Worm (Caenorhabditis elegans) whole organism, young adult: ENCODE data around the gene egg-2.

Source experiments
- B0019.2 ChIP-seq: fragments of 200-800 bp; sonication (Bioruptor generic); conservative IDR thresholded peaks from 2 replicates; pipeline ENCODE4 v1.3.6; 2022; ENCODE audit warnings: missing genetic modification reagents, missing genetic modification characterization, missing compliant biosample characterization
- B0035.1 ChIP-seq: sonication (generic microtip); optimal IDR thresholded peaks from 2 replicates; lab custom pipeline; 2016; ENCODE audit warnings: missing genetic modification characterization, mild to moderate bottlenecking, missing compliant biosample characterization, missing genotype, missing genetic modification reagents
- C17E4.6 ChIP-seq: fragments of 200-800 bp; sonication (Bioruptor generic); IDR thresholded peaks from 2 replicates; pipeline ENCODE4 v1.3.6; 2022; ENCODE audit warnings: missing genetic modification reagents, missing genetic modification characterization, missing compliant biosample characterization
- D2030.7 ChIP-seq: fragments of 200-800 bp; sonication (Bioruptor generic); IDR thresholded peaks from 2 replicates; pipeline ENCODE4 v1.3.6; 2022; ENCODE audit warnings: missing genetic modification reagents, missing genetic modification characterization, missing compliant biosample characterization
- F10E7.11 ChIP-seq: sonication (generic microtip); optimal IDR thresholded peaks from 2 replicates; lab custom pipeline; 2017; ENCODE audit warnings: mild to moderate bottlenecking, missing genetic modification characterization, moderate library complexity, missing compliant biosample characterization
- F33H1.4 ChIP-seq: fragments of 200-800 bp; sonication (Bioruptor generic); IDR thresholded peaks from 2 replicates; pipeline ENCODE4 v1.3.6; 2022; ENCODE audit warnings: missing genetic modification reagents, missing genetic modification characterization, missing compliant biosample characterization
- F39B2.1 ChIP-seq: fragments of 200-800 bp; sonication (Bioruptor generic); IDR thresholded peaks from 2 replicates; pipeline ENCODE4 v1.3.6; 2022; ENCODE audit warnings: missing genetic modification reagents, missing genetic modification characterization, missing compliant biosample characterization
- F57A8.1 ChIP-seq: fragments of 200-800 bp; sonication (Bioruptor generic); optimal IDR thresholded peaks from 2 replicates; lab custom pipeline; 2018; ENCODE audit warnings: mild to moderate bottlenecking, missing genetic modification characterization, moderate library complexity, missing compliant biosample characterization
- F57C9.4 ChIP-seq: sonication (generic microtip); optimal IDR thresholded peaks from 2 replicates; lab custom pipeline; 2017; ENCODE audit warnings: mild to moderate bottlenecking, missing genetic modification characterization, missing compliant biosample characterization
- Y53G8AR.9 ChIP-seq: fragments of 200-800 bp; sonication (Bioruptor generic); conservative IDR thresholded peaks from 2 replicates; pipeline ENCODE4 v1.3.6; 2022; ENCODE audit warnings: missing genetic modification reagents, missing genetic modification characterization, missing compliant biosample characterization
- Y67H2A.10 ChIP-seq: fragments of 200-800 bp; sonication (Bioruptor generic); conservative IDR thresholded peaks from 2 replicates; pipeline ENCODE4 v1.3.6; 2022; ENCODE audit warnings: missing genetic modification reagents, missing genetic modification characterization, missing compliant biosample characterization
- aptf-3 ChIP-seq: fragments of 200-800 bp; sonication (Bioruptor generic); IDR thresholded peaks from 2 replicates; pipeline ENCODE4 v1.3.6; 2022; ENCODE audit warnings: missing genetic modification characterization, missing compliant biosample characterization
- attf-3 ChIP-seq: fragments of 200-800 bp; sonication (Bioruptor generic); conservative IDR thresholded peaks from 2 replicates; pipeline ENCODE4 v1.3.6; 2022; ENCODE audit warnings: missing genetic modification reagents, missing genetic modification characterization, missing compliant biosample characterization
- attf-5 ChIP-seq: fragments of 200-800 bp; sonication (Bioruptor generic); optimal IDR thresholded peaks from 2 replicates; lab custom pipeline; 2018; ENCODE audit warnings: mild to moderate bottlenecking, missing genetic modification characterization, missing compliant biosample characterization
- attf-6 ChIP-seq: fragments of 200-800 bp; sonication (Bioruptor generic); IDR thresholded peaks from 2 replicates; pipeline ENCODE4 v1.3.6; 2022; ENCODE audit warnings: missing genetic modification reagents, missing genetic modification characterization, missing compliant biosample characterization
- bed-2 ChIP-seq: fragments of 200-800 bp; sonication (Bioruptor generic); IDR thresholded peaks from 2 replicates; pipeline ENCODE4 v1.3.6; 2022; ENCODE audit warnings: missing genetic modification reagents, missing genetic modification characterization, missing compliant biosample characterization
- ccch-3 ChIP-seq: fragments of 200-800 bp; sonication (Bioruptor generic); optimal IDR thresholded peaks from 2 replicates; lab custom pipeline; 2018; ENCODE audit warnings: mild to moderate bottlenecking, missing genetic modification characterization, missing compliant biosample characterization
- cebp-2 ChIP-seq: fragments of 200-800 bp; sonication (Bioruptor generic); IDR thresholded peaks from 2 replicates; pipeline ENCODE4 v1.3.6; 2022; ENCODE audit warnings: missing genetic modification characterization, missing compliant biosample characterization
- ceh-40 ChIP-seq: fragments of 200-800 bp; sonication (Bioruptor generic); IDR thresholded peaks from 2 replicates; pipeline ENCODE4 v1.3.6; 2022; ENCODE audit warnings: missing genetic modification characterization, missing compliant biosample characterization
- ceh-58 ChIP-seq: fragments of 200-800 bp; sonication (Bioruptor generic); IDR thresholded peaks from 2 replicates; pipeline ENCODE4 v1.3.6; 2022; ENCODE audit warnings: missing genetic modification characterization, missing compliant biosample characterization
- ceh-79 ChIP-seq: sonication (generic microtip); optimal IDR thresholded peaks from 2 replicates; lab custom pipeline; 2017; ENCODE audit warnings: mild to moderate bottlenecking, missing genetic modification characterization, missing compliant biosample characterization
- ekl-4 ChIP-seq: fragments of 200-800 bp; sonication (Bioruptor generic); IDR thresholded peaks from 2 replicates; pipeline ENCODE4 v1.3.6; 2022; ENCODE audit warnings: missing genetic modification reagents, missing genetic modification characterization, missing compliant biosample characterization
- fkh-3 ChIP-seq: sonication (generic microtip); optimal IDR thresholded peaks from 2 replicates; lab custom pipeline; 2016; ENCODE audit warnings: mild to moderate bottlenecking, missing genetic modification characterization, missing compliant biosample characterization
- gei-17 ChIP-seq: fragments of 200-800 bp; sonication (Bioruptor generic); optimal IDR thresholded peaks from 2 replicates; lab custom pipeline; 2018; ENCODE audit warnings: mild to moderate bottlenecking, missing genetic modification characterization, missing compliant biosample characterization
- hmg-20 ChIP-seq: fragments of 200-800 bp; sonication (Bioruptor generic); IDR thresholded peaks from 2 replicates; pipeline ENCODE4 v1.3.6; 2022; ENCODE audit warnings: missing genetic modification reagents, missing genetic modification characterization, missing compliant biosample characterization
- hrde-1 ChIP-seq: sonication (generic microtip); optimal IDR thresholded peaks from 2 replicates; lab custom pipeline; 2016; ENCODE audit warnings: missing genetic modification characterization, mild to moderate bottlenecking, missing compliant biosample characterization, moderate library complexity, missing genotype, missing genetic modification reagents, borderline replicate concordance
- hsf-1 ChIP-seq: fragments of 200-800 bp; sonication (Bioruptor generic); IDR thresholded peaks from 2 replicates; pipeline ENCODE4 v1.3.6; 2022; ENCODE audit warnings: missing genetic modification reagents, missing genetic modification characterization, missing compliant biosample characterization
- lin-35 ChIP-seq, 3 experiments: fragments of 150-350 bp in 2 of 3; sonication (generic microtip) in 1 of 3; optimal IDR thresholded peaks; 2 replicates each; lab custom pipeline; 2014 to 2018; ENCODE audit warnings: missing biosample characterization in 3 of 3, missing genetic modification characterization in 3 of 3, missing genetic modification reagents in 3 of 3
- lsl-1 ChIP-seq: fragments of 200-800 bp; sonication (Bioruptor generic); optimal IDR thresholded peaks from 2 replicates; lab custom pipeline; 2018; ENCODE audit warnings: mild to moderate bottlenecking, missing genetic modification characterization, moderate library complexity, missing compliant biosample characterization
- lsy-27 ChIP-seq: sonication (generic microtip); optimal IDR thresholded peaks from 2 replicates; lab custom pipeline; 2017; ENCODE audit warnings: missing genetic modification characterization, mild to moderate bottlenecking, missing compliant biosample characterization, antibody characterized with exemption, missing genotype, borderline replicate concordance; ENCODE audit not compliant: insufficient read depth
- madf-10 ChIP-seq: sonication (generic microtip); optimal IDR thresholded peaks from 2 replicates; lab custom pipeline; 2016; ENCODE audit warnings: mild to moderate bottlenecking, missing genetic modification characterization, missing compliant biosample characterization
- madf-3 ChIP-seq: fragments of 200-800 bp; sonication (Bioruptor generic); IDR thresholded peaks from 2 replicates; pipeline ENCODE4 v1.3.6; 2022; ENCODE audit warnings: missing genetic modification reagents, missing genetic modification characterization, missing compliant biosample characterization
- nfyb-1 ChIP-seq: fragments of 200-800 bp; sonication (Bioruptor generic); IDR thresholded peaks from 2 replicates; pipeline ENCODE4 v1.3.6; 2022; ENCODE audit warnings: missing genetic modification reagents, missing genetic modification characterization, missing compliant biosample characterization
- snpc-1.1 ChIP-seq: sonication (generic microtip); optimal IDR thresholded peaks from 2 replicates; lab custom pipeline; 2017; ENCODE audit warnings: missing genetic modification characterization, mild to moderate bottlenecking, missing compliant biosample characterization, antibody characterized with exemption, moderate library complexity, missing genotype, missing genetic modification reagents; ENCODE audit not compliant: insufficient read depth
- snpc-1.3 ChIP-seq: sonication (generic microtip); optimal IDR thresholded peaks from 2 replicates; lab custom pipeline; 2017; ENCODE audit warnings: missing genetic modification characterization, mild to moderate bottlenecking, missing compliant biosample characterization, antibody characterized with exemption, moderate library complexity, missing genotype, missing genetic modification reagents; ENCODE audit not compliant: insufficient read depth
- snpc-3.4 ChIP-seq: sonication (generic microtip); optimal IDR thresholded peaks from 2 replicates; lab custom pipeline; 2017; ENCODE audit warnings: missing genetic modification characterization, mild to moderate bottlenecking, missing compliant biosample characterization, antibody characterized with exemption, moderate library complexity, missing genotype, missing genetic modification reagents
- snpc-4 ChIP-seq, 5 experiments: fragments of 150-350 bp in 1 of 5; sonication (generic microtip) in 4 of 5; optimal IDR thresholded peaks; 2 replicates each; lab custom pipeline; 2014 to 2018; ENCODE audit warnings: missing genetic modification characterization in 5 of 5, missing biosample characterization in 3 of 5, antibody characterized with exemption in 2 of 5, mild to moderate bottlenecking in 2 of 5, missing compliant biosample characterization in 2 of 5, missing genotype in 2 of 5, moderate library complexity in 2 of 5, missing genetic modification reagents in 1 of 5
- tbp1 ChIP-seq: fragments of 200-800 bp; sonication (Bioruptor generic); optimal IDR thresholded peaks from 2 replicates; lab custom pipeline; 2018; ENCODE audit warnings: mild to moderate bottlenecking, missing genetic modification characterization, missing compliant biosample characterization
- tbx-9 ChIP-seq: sonication (generic microtip); optimal IDR thresholded peaks from 2 replicates; lab custom pipeline; 2016; ENCODE audit warnings: borderline replicate concordance, missing genetic modification characterization, inconsistent platforms, missing compliant biosample characterization
- tlf-1 ChIP-seq: fragments of 200-800 bp; sonication (Bioruptor generic); optimal IDR thresholded peaks from 2 replicates; lab custom pipeline; 2018; ENCODE audit warnings: mild to moderate bottlenecking, missing genetic modification characterization, missing compliant biosample characterization
- ztf-22 ChIP-seq: fragments of 200-800 bp; sonication (Bioruptor generic); optimal IDR thresholded peaks from 2 replicates; lab custom pipeline; 2018; ENCODE audit warnings: mild to moderate bottlenecking, missing genetic modification characterization, moderate library complexity, missing compliant biosample characterization
- ztf-25 ChIP-seq: fragments of 200-800 bp; sonication (Bioruptor generic); IDR thresholded peaks from 2 replicates; pipeline ENCODE4 v1.3.6; 2022; ENCODE audit warnings: missing genetic modification reagents, missing genetic modification characterization, missing compliant biosample characterization
- ztf-3 ChIP-seq: fragments of 200-800 bp; sonication (Bioruptor generic); optimal IDR thresholded peaks from 2 replicates; lab custom pipeline; 2018; ENCODE audit warnings: mild to moderate bottlenecking, missing genetic modification characterization, missing compliant biosample characterization

egg-2 gene

ce11 chrIII:7103940-7104440 lies 43.6 kb upstream of the egg-2 start, which contains the start of gene cpg-2 (continued):
- TF ChIP-seq hsf-1 (GFP tag; lab: Robert Waterston, UW) (peak; percentile 86), ceh-40 (GFP tag; lab: Robert Waterston, UW) (no peak), tbp1 (peak; percentile 64), snpc-1.1 (tag; lab: Kevin White, UChicago) (peak; percentile 82), B0019.2 (GFP tag; lab: Robert Waterston, UW) (peak; percentile 80), lsl-1 (GFP tag; lab: Kevin White, UChicago) (peak; percentile 88), madf-3 (peak; percentile 91)

ce11 chrIII:7101814-7102477 lies 41.6 kb upstream of the egg-2 start:
- TF ChIP-seq F39B2.1, result peak; percentile 70; the same call in 1 of the 2 replicates
- peak; percentile 86 for TF ChIP-seq D2030.7
- no peak for TF ChIP-seq attf-3 (GFP tag; lab: Robert Waterston, UW)
- peak; percentile 62; the same call in 1 of the 2 replicates for TF ChIP-seq ceh-58 (GFP tag; lab: Robert Waterston, UW)
- 0 out of 2 replicates have a peak, but pooled peaks have one; percentile 22 for TF ChIP-seq aptf-3
- TF ChIP-seq F10E7.11 (tag; lab: Kevin White, UChicago), result peak; percentile 70
- TF ChIP-seq tbx-9, result no peak
- TF ChIP-seq hmg-20 (GFP tag; lab: Robert Waterston, UW), result 0 out of 2 replicates have a peak, but pooled peaks have one; percentile 34
- TF ChIP-seq snpc-3.4, result peak; percentile 88
- TF ChIP-seq nfyb-1 (GFP tag; lab: Robert Waterston, UW), result no peak; the same call in 1 of the 2 replicates
- no peak for TF ChIP-seq Y67H2A.10 (GFP tag; lab: Robert Waterston, UW)
- TF ChIP-seq tlf-1 (GFP tag; lab: Kevin White, UChicago), result peak; percentile 82
- TF ChIP-seq ceh-79 (tag; lab: Kevin White, UChicago), result no peak
- TF ChIP-seq attf-5 (GFP tag; lab: Kevin White, UChicago), result peak; percentile 22
- peak; percentile 67 for TF ChIP-seq snpc-1.3 (tag; lab: Kevin White, UChicago)
- peak; percentile 35 for TF ChIP-seq tbp1
- peak; percentile 72; the same call in 1 of the 2 replicates for TF ChIP-seq ztf-25
- TF ChIP-seq ztf-3, result no peak
- TF ChIP-seq ztf-22 (GFP tag; lab: Kevin White, UChicago), result no peak
- TF ChIP-seq lsy-27 (tag; lab: Kevin White, UChicago), result no peak
- TF ChIP-seq snpc-4 (GFP tag; optimal IDR thresholded peaks at IDR 0.05; lab: Kevin White, UChicago), result peak; percentile 37
- peak in 1 of 4 experiments; percentile 71 for TF ChIP-seq snpc-4 (tag; optimal IDR thresholded peaks at IDR 0.05; lab: Kevin White, UChicago)
- 0 out of 2 replicates have a peak, but pooled peaks have one; percentile 11 for TF ChIP-seq C17E4.6 (GFP tag; lab: Robert Waterston, UW)
- no peak for TF ChIP-seq bed-2 (GFP tag; lab: Robert Waterston, UW)
- no peak for TF ChIP-seq madf-10 (tag; lab: Kevin White, UChicago)
- TF ChIP-seq B0035.1 (tag; lab: Kevin White, UChicago), result no peak
- peak; percentile 90 for TF ChIP-seq attf-6 (GFP tag; lab: Robert Waterston, UW)
- TF ChIP-seq gei-17 (GFP tag; lab: Kevin White, UChicago), result no peak
- peak; percentile 92 for TF ChIP-seq ekl-4
- no peak for TF ChIP-seq lin-35 (GFP tag; optimal IDR thresholded peaks at IDR 0.05; lab: Kevin White, UChicago)
- TF ChIP-seq cebp-2, result no peak
- TF ChIP-seq lsl-1 (GFP tag; lab: Kevin White, UChicago), result peak; percentile 59
- no peak for TF ChIP-seq F57A8.1 (GFP tag; lab: Kevin White, UChicago)
- TF ChIP-seq F57C9.4 (tag; lab: Kevin White, UChicago), result no peak
- TF ChIP-seq fkh-3 (tag; lab: Kevin White, UChicago), result no peak
- TF ChIP-seq ccch-3, result no peak
- peak; percentile 35 for TF ChIP-seq F33H1.4 (GFP tag; lab: Robert Waterston, UW)
- TF ChIP-seq Y53G8AR.9 (GFP tag; lab: Robert Waterston, UW), result peak; percentile 83
- peak; percentile 96 for TF ChIP-seq hrde-1 (tag; lab: Kevin White, UChicago)
